Fruit fly (Drosophila melanogaster) whole organism, adult: ENCODE results near the gene CG8117.

Experiments
- CG12768 ChIP-seq: fragments of 200-800 bp; sonication (Bioruptor generic); optimal IDR thresholded peaks from 2 replicates; lab custom pipeline; 2017; ENCODE audit warnings: missing biosample characterization, missing genetic modification characterization, mild to moderate bottlenecking, moderate library complexity, missing genetic modification reagents
- CG5204 ChIP-seq: fragments of 200-800 bp; sonication (Bioruptor generic); optimal IDR thresholded peaks from 2 replicates; lab custom pipeline; 2016; ENCODE audit warnings: missing biosample characterization, missing genetic modification characterization
- CG7101 ChIP-seq: fragments of 200-800 bp; sonication (Bioruptor generic); optimal IDR thresholded peaks from 2 replicates; lab custom pipeline; 2018; ENCODE audit warnings: missing biosample characterization, mild to moderate bottlenecking, missing genetic modification characterization, moderate library complexity
- Crg-1 ChIP-seq: fragments of 200-800 bp; sonication (Bioruptor generic); optimal IDR thresholded peaks from 2 replicates; lab custom pipeline; 2016; ENCODE audit warnings: missing biosample characterization, missing genetic modification characterization
- Hr96 ChIP-seq: fragments of 200-800 bp; sonication (Bioruptor generic); optimal IDR thresholded peaks from 2 replicates; lab custom pipeline; 2016; ENCODE audit warnings: missing biosample characterization, missing genetic modification characterization
- cnc ChIP-seq, 2 experiments: fragments of >200 bp; optimal IDR thresholded peaks; 2 replicates each; lab custom pipeline; 2017
- kay ChIP-seq: fragments of 200-800 bp; sonication (Bioruptor generic); peaks from one replicate; lab custom pipeline; 2016; ENCODE audit warnings: missing biosample characterization, missing genetic modification characterization, borderline replicate concordance
- ovo ChIP-seq: fragments of 200-800 bp; sonication (Bioruptor generic); optimal IDR thresholded peaks from 2 replicates; lab custom pipeline; 2016; ENCODE audit warnings: missing biosample characterization, missing genetic modification characterization
- pad ChIP-seq: fragments of 200-800 bp; sonication (Bioruptor generic); optimal IDR thresholded peaks from 3 replicates; lab custom pipeline; 2017; ENCODE audit warnings: missing biosample characterization, missing genetic modification characterization, mild to moderate bottlenecking, moderate library complexity, missing genetic modification reagents
- toe ChIP-seq: fragments of 200-800 bp; sonication (Bioruptor generic); optimal IDR thresholded peaks from 2 replicates; lab custom pipeline; 2016; ENCODE audit warnings: missing biosample characterization, missing genetic modification characterization

dm6 chrX:15633313-15633727 is 10.7 kb upstream of the CG8117 start, which contains the start of gene sog:
- TF ChIP-seq toe (GFP tag; lab: Kevin White, UChicago): no peak
- no peak for TF ChIP-seq kay (GFP tag; lab: Kevin White, UChicago)
- no peak for TF ChIP-seq CG7101
- no peak for TF ChIP-seq cnc (optimal IDR thresholded peaks at IDR 0.05; lab: Kevin White, UChicago)
- no peak for TF ChIP-seq CG12768 (GFP tag; lab: Kevin White, UChicago)
- no peak for TF ChIP-seq ovo
- no peak for TF ChIP-seq Crg-1 (GFP tag; lab: Kevin White, UChicago)
- TF ChIP-seq pad (GFP tag; lab: Kevin White, UChicago): no peak
- TF ChIP-seq Hr96 (GFP tag; lab: Kevin White, UChicago): no peak
- TF ChIP-seq CG5204 (GFP tag; lab: Kevin White, UChicago): no peak
